Fruit fly (Drosophila melanogaster): ENCODE measurements around the gene CG43230.

DNA sequence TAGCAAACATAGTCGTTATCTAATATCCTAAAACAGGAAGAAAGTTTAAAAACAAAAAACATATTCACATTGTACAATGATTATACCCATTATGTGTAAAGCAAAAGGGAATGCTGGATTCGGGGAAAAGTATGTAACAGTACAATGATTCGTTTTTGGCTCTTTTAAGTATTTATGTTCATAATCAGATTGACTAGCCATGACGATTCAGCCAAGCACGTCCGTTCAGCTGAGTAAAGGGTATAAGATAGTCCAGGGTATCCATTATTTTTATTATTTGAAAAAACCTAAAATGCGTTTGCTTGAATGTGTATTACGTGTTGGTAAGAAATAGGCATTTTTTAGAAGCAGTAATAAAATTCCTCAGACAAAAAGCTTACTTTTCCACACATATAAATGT is 34.7 kb downstream of the CG43230 start:
- no peak for TF ChIP-seq CG4496 (GFP tag; IDR thresholded peaks at IDR 0.05)
- no peak for TF ChIP-seq Pif1A (GFP tag; optimal IDR thresholded peaks at IDR 0.05)
- no peak for TF ChIP-seq Snoo (tag; optimal IDR thresholded peaks at IDR 0.05)
- TF ChIP-seq CG9948 (tag; optimal IDR thresholded peaks at IDR 0.05), result no peak
- TF ChIP-seq D1 (tag; optimal IDR thresholded peaks at IDR 0.05), result no peak
- TF ChIP-seq gl (tag; optimal IDR thresholded peaks at IDR 0.05), result no peak
- no peak for TF ChIP-seq CG10348 (GFP tag; IDR thresholded peaks at IDR 0.05)
- TF ChIP-seq CG34367 (tag; optimal IDR thresholded peaks at IDR 0.05), result no peak
- no peak for TF ChIP-seq CG17806 (tag; optimal IDR thresholded peaks at IDR 0.05)
- no peak for TF ChIP-seq CG14655 (GFP tag; optimal IDR thresholded peaks at IDR 0.05)
- no peak for TF ChIP-seq Ets98B (GFP tag; IDR thresholded peaks at IDR 0.05)
- no peak for TF ChIP-seq CG32121 (GFP tag; IDR thresholded peaks at IDR 0.05)

Data from whole organism, pupa.